Worm (Caenorhabditis elegans) whole organism, mixed stage, embryonic: ENCODE data around the gene Y37A1A.4.

Experiments used
- drap-1 ChIP-seq: fragments of 200-800 bp; sonication (Bioruptor generic); optimal IDR thresholded peaks from 3 replicates; lab custom pipeline; 2018; ENCODE audit warnings: mild to moderate bottlenecking, missing genetic modification characterization, missing compliant biosample characterization
- lin-13 ChIP-seq: fragments of 150-350 bp; optimal IDR thresholded peaks from 2 replicates; lab custom pipeline; 2014; ENCODE audit warnings: missing biosample characterization, missing genetic modification characterization
- nhr-12 ChIP-seq: fragments of 150-350 bp; optimal IDR thresholded peaks from 2 replicates; lab custom pipeline; 2014; ENCODE audit warnings: missing biosample characterization, missing genetic modification characterization
- nhr-28 ChIP-seq: fragments of 150-350 bp; optimal IDR thresholded peaks from 2 replicates; lab custom pipeline; 2014; ENCODE audit warnings: missing biosample characterization, missing genetic modification characterization
- snpc-4 ChIP-seq: fragments of 150-350 bp; optimal IDR thresholded peaks from 2 replicates; lab custom pipeline; 2014; ENCODE audit warnings: missing biosample characterization, missing genetic modification characterization
- sptf-1 ChIP-seq: sonication (generic microtip); optimal IDR thresholded peaks from 2 replicates; lab custom pipeline; 2017; ENCODE audit warnings: mild to moderate bottlenecking, missing genetic modification characterization, moderate library complexity, missing compliant biosample characterization
- unc-62 ChIP-seq: fragments of 150-350 bp; optimal IDR thresholded peaks from 2 replicates; lab custom pipeline; 2014; ENCODE audit warnings: missing biosample characterization, missing genetic modification reagents, missing genetic modification characterization
- ztf-11 ChIP-seq: fragments of 150-350 bp; optimal IDR thresholded peaks from 2 replicates; lab custom pipeline; 2014; ENCODE audit warnings: missing biosample characterization, missing genetic modification characterization

ce11 chrIV:13941640-13942039, 7.5 kb downstream of the Y37A1A.4 start:
- TF ChIP-seq ztf-11 (tag; lab: Kevin White, UChicago) (no peak), unc-62 (no peak), nhr-12 (tag; lab: Kevin White, UChicago) (no peak), lin-13 (tag; lab: Kevin White, UChicago) (no peak), nhr-28 (tag; lab: Kevin White, UChicago) (no peak), snpc-4 (tag; lab: Kevin White, UChicago) (no peak), drap-1 (GFP tag; lab: Kevin White, UChicago) (no peak), sptf-1 (tag; lab: Kevin White, UChicago) (no peak)
